Fruit fly (Drosophila melanogaster) whole organism, embryonic: ENCODE measurements around the gene Zwilch.
A peak's percentile ranks its signal among the peaks of the same experiment; 100 is the strongest.

Experiments used
- ATbp ChIP-seq: fragments of 200-800 bp; sonication (Bioruptor generic); optimal IDR thresholded peaks from 2 replicates; lab custom pipeline; 2017; ENCODE audit warnings: missing biosample characterization, mild to moderate bottlenecking, missing genetic modification characterization, missing genetic modification reagents
- B-H1 ChIP-seq: fragments of 200-800 bp; sonication (Bioruptor generic); IDR thresholded peaks from 3 replicates; pipeline ENCODE4 v1.3.6; 2022; ENCODE audit warnings: missing biosample characterization, missing genetic modification characterization
- Bdp1 ChIP-seq: fragments of 200-800 bp; sonication (Bioruptor generic); optimal IDR thresholded peaks from 3 replicates; lab custom pipeline; 2016; ENCODE audit warnings: missing biosample characterization, missing genetic modification characterization
- CG12391 ChIP-seq: fragments of 200-800 bp; sonication (Bioruptor generic); optimal IDR thresholded peaks from 3 replicates; lab custom pipeline; 2018; ENCODE audit warnings: missing biosample characterization, mild to moderate bottlenecking, missing genetic modification characterization, moderate library complexity
- CG13123 ChIP-seq: fragments of 200-800 bp; sonication (Bioruptor generic); optimal IDR thresholded peaks from 2 replicates; lab custom pipeline; 2016; ENCODE audit warnings: missing biosample characterization, missing genetic modification characterization
- CG13624 ChIP-seq: fragments of 200-800 bp; sonication (Bioruptor generic); optimal IDR thresholded peaks from 2 replicates; lab custom pipeline; 2016; ENCODE audit warnings: missing biosample characterization, missing genetic modification characterization
- CG15073 ChIP-seq: fragments of 200-800 bp; sonication (Bioruptor generic); optimal IDR thresholded peaks from 2 replicates; lab custom pipeline; 2016; ENCODE audit warnings: missing biosample characterization, missing genetic modification characterization
- CG1603 ChIP-seq: fragments of 200-800 bp; sonication (Bioruptor generic); optimal IDR thresholded peaks from 2 replicates; lab custom pipeline; 2019; ENCODE audit warnings: missing biosample characterization, mild to moderate bottlenecking, missing genetic modification characterization, moderate library complexity
- CG17186 ChIP-seq: fragments of 200-800 bp; sonication (Bioruptor generic); optimal IDR thresholded peaks from 3 replicates; lab custom pipeline; 2017; ENCODE audit warnings: missing biosample characterization, missing genetic modification reagents, missing genetic modification characterization
- CG17385 ChIP-seq: fragments of 200-800 bp; sonication (Bioruptor generic); optimal IDR thresholded peaks from 3 replicates; lab custom pipeline; 2018; ENCODE audit warnings: missing biosample characterization, mild to moderate bottlenecking, missing genetic modification characterization
- CG17612 ChIP-seq: fragments of 200-800 bp; sonication (Bioruptor generic); IDR thresholded peaks from 2 replicates; pipeline ENCODE4 v1.3.6; 2022; ENCODE audit warnings: missing biosample characterization, missing genetic modification characterization
- CG18262 ChIP-seq: fragments of 200-800 bp; optimal IDR thresholded peaks from 3 replicates; lab custom pipeline; 2019; ENCODE audit warnings: missing biosample characterization, mild to moderate bottlenecking, missing genetic modification characterization, moderate library complexity
- CG30403 ChIP-seq: fragments of 200-800 bp; sonication (Bioruptor generic); optimal IDR thresholded peaks from 3 replicates; lab custom pipeline; 2016; ENCODE audit warnings: missing biosample characterization, missing genetic modification characterization
- CG3838 ChIP-seq: fragments of 200-800 bp; sonication (Bioruptor generic); optimal IDR thresholded peaks from 3 replicates; lab custom pipeline; 2016; ENCODE audit warnings: missing biosample characterization, missing genetic modification characterization
- CG42726 ChIP-seq: fragments of 200-800 bp; sonication (Bioruptor generic); IDR thresholded peaks from 2 replicates; pipeline ENCODE4 v1.3.6; 2022; ENCODE audit warnings: missing biosample characterization, missing genetic modification characterization; ENCODE audit not compliant: partially characterized antibody
- CG7372 ChIP-seq: fragments of 200-800 bp; sonication (Bioruptor generic); IDR thresholded peaks from 2 replicates; pipeline ENCODE4 v1.3.6; 2022; ENCODE audit warnings: missing biosample characterization, missing genetic modification characterization
- D19B ChIP-seq: fragments of 200-800 bp; sonication (Bioruptor generic); optimal IDR thresholded peaks from 2 replicates; lab custom pipeline; 2017; ENCODE audit warnings: missing biosample characterization, mild to moderate bottlenecking, missing genetic modification characterization
- Deaf1 ChIP-seq: fragments of 200-800 bp; optimal IDR thresholded peaks from 3 replicates; lab custom pipeline; 2019; ENCODE audit warnings: missing biosample characterization, mild to moderate bottlenecking, missing genetic modification characterization, moderate library complexity
- Dek ChIP-seq: fragments of 200-800 bp; sonication (Bioruptor generic); optimal IDR thresholded peaks from 3 replicates; lab custom pipeline; 2019; ENCODE audit warnings: missing biosample characterization, mild to moderate bottlenecking, missing genetic modification characterization, moderate library complexity
- Dfd ChIP-seq, 2 experiments: fragments of >200 bp; optimal IDR thresholded peaks; 2 replicates each; lab custom pipeline; 2017; ENCODE audit warnings: missing biosample characterization in 2 of 2, missing genetic modification characterization in 2 of 2
- Dip2 ChIP-seq: fragments of 200-800 bp; sonication (Bioruptor generic); IDR thresholded peaks from 2 replicates; pipeline ENCODE4 v1.3.6; 2022; ENCODE audit warnings: missing biosample characterization, missing genetic modification characterization
- Doc3 ChIP-seq: fragments of 200-800 bp; sonication (Bioruptor generic); IDR thresholded peaks from 3 replicates; pipeline ENCODE4 v1.3.6; 2022; ENCODE audit warnings: missing biosample characterization, missing genetic modification characterization; ENCODE audit not compliant: partially characterized antibody
- Elba2 ChIP-seq: fragments of 200-800 bp; sonication (Bioruptor generic); optimal IDR thresholded peaks from 3 replicates; lab custom pipeline; 2016; ENCODE audit warnings: missing biosample characterization, missing genetic modification characterization
- HLH3B ChIP-seq: fragments of 200-800 bp; sonication (Bioruptor generic); IDR thresholded peaks from 2 replicates; pipeline ENCODE4 v1.3.6; 2022; ENCODE audit warnings: missing biosample characterization, missing genetic modification characterization
- MTF-1 ChIP-seq: fragments of 200-800 bp; sonication (Bioruptor generic); optimal IDR thresholded peaks from 2 replicates; lab custom pipeline; 2018; ENCODE audit warnings: missing biosample characterization, mild to moderate bottlenecking, missing genetic modification characterization, borderline replicate concordance
- Med ChIP-seq: fragments of 200-800 bp; sonication (Bioruptor generic); peaks from one replicate; lab custom pipeline; 2016; ENCODE audit warnings: missing biosample characterization, missing genetic modification characterization, mild to moderate bottlenecking, inconsistent platforms, moderate library complexity
- Pdp1 ChIP-seq, 2 experiments: fragments of 200-800 bp; sonication (Bioruptor generic); optimal IDR thresholded peaks; 3 replicates each; lab custom pipeline; 2016; ENCODE audit warnings: missing biosample characterization in 2 of 2, missing genetic modification characterization in 2 of 2, mild to moderate bottlenecking in 1 of 2, moderate library complexity in 1 of 2
- Sin3A ChIP-seq: fragments of >200 bp; optimal IDR thresholded peaks from 2 replicates; lab custom pipeline; 2018
- Six4 ChIP-seq: fragments of 200-800 bp; sonication (Bioruptor generic); optimal IDR thresholded peaks from 2 replicates; lab custom pipeline; 2016; ENCODE audit warnings: missing biosample characterization, missing genetic modification characterization
- Taf1 ChIP-seq: fragments of 200-800 bp; sonication (Bioruptor generic); IDR thresholded peaks from 2 replicates; pipeline ENCODE4 v1.3.6; 2022; ENCODE audit warnings: missing biosample characterization, missing genetic modification characterization
- Tbp ChIP-seq: fragments of >200 bp; optimal IDR thresholded peaks from 2 replicates; lab custom pipeline; 2018; ENCODE audit warnings: missing biosample characterization, missing genetic modification characterization
- Usf ChIP-seq: fragments of 200-800 bp; sonication (Bioruptor generic); optimal IDR thresholded peaks from 2 replicates; lab custom pipeline; 2017; ENCODE audit warnings: missing genotype, missing biosample characterization, missing genetic modification characterization
- ap ChIP-seq: fragments of 200-800 bp; sonication (Bioruptor generic); IDR thresholded peaks from 2 replicates; pipeline ENCODE4 v1.3.6; 2022; ENCODE audit warnings: missing biosample characterization, missing genetic modification characterization
- br ChIP-seq: fragments of >200 bp; optimal IDR thresholded peaks from 2 replicates; lab custom pipeline; 2017
- chn ChIP-seq: fragments of 200-800 bp; sonication (Bioruptor generic); optimal IDR thresholded peaks from 2 replicates; lab custom pipeline; 2016; ENCODE audit warnings: missing biosample characterization, missing genetic modification characterization
- emc ChIP-seq: fragments of 200-800 bp; sonication (Bioruptor generic); optimal IDR thresholded peaks from 2 replicates; lab custom pipeline; 2016; ENCODE audit warnings: missing biosample characterization, missing genetic modification characterization
- gsb-n ChIP-seq: fragments of 200-800 bp; sonication (Bioruptor generic); optimal IDR thresholded peaks from 3 replicates; lab custom pipeline; 2018; ENCODE audit warnings: missing biosample characterization, mild to moderate bottlenecking, missing genetic modification characterization
- jumu ChIP-seq: fragments of 200-800 bp; sonication (Bioruptor generic); optimal IDR thresholded peaks from 3 replicates; lab custom pipeline; 2016; ENCODE audit warnings: missing biosample characterization, missing genetic modification characterization
- kay ChIP-seq: fragments of 200-800 bp; sonication (Bioruptor generic); optimal IDR thresholded peaks from 2 replicates; lab custom pipeline; 2016; ENCODE audit warnings: missing biosample characterization, missing genetic modification characterization
- knrl ChIP-seq: fragments of 200-800 bp; sonication (Bioruptor generic); IDR thresholded peaks from 3 replicates; pipeline ENCODE4 v1.3.6; 2022; ENCODE audit warnings: missing biosample characterization, missing genetic modification characterization; ENCODE audit not compliant: partially characterized antibody
- ranshi ChIP-seq: fragments of 200-800 bp; sonication (Bioruptor generic); IDR thresholded peaks from 2 replicates; pipeline ENCODE4 v1.3.6; 2022; ENCODE audit warnings: missing biosample characterization, missing genetic modification characterization
- ro ChIP-seq: fragments of 200-800 bp; sonication (Bioruptor generic); IDR thresholded peaks from 2 replicates; pipeline ENCODE4 v1.3.6; 2022; ENCODE audit warnings: missing biosample characterization, missing genetic modification characterization
- seq ChIP-seq: fragments of 200-800 bp; sonication (Bioruptor generic); IDR thresholded peaks from 2 replicates; pipeline ENCODE4 v1.3.6; 2022; ENCODE audit warnings: missing biosample characterization, missing genetic modification characterization
- sisA ChIP-seq: fragments of 200-800 bp; sonication (Bioruptor generic); IDR thresholded peaks from 2 replicates; pipeline ENCODE4 v1.3.6; 2022; ENCODE audit warnings: missing biosample characterization, missing genetic modification characterization
- sr ChIP-seq: fragments of 200-800 bp; sonication (Bioruptor generic); IDR thresholded peaks from 3 replicates; pipeline ENCODE4 v1.3.6; 2022; ENCODE audit warnings: missing biosample characterization, missing genetic modification characterization
- stwl ChIP-seq: fragments of 200-800 bp; sonication (Bioruptor generic); optimal IDR thresholded peaks from 3 replicates; lab custom pipeline; 2018; ENCODE audit warnings: missing biosample characterization, mild to moderate bottlenecking, missing genetic modification characterization, moderate library complexity
- toy ChIP-seq: fragments of 200-800 bp; sonication (Bioruptor generic); IDR thresholded peaks from 2 replicates; pipeline ENCODE4 v1.3.6; 2022; ENCODE audit warnings: missing biosample characterization, missing genetic modification characterization
- trem ChIP-seq: fragments of 200-800 bp; optimal IDR thresholded peaks from 3 replicates; lab custom pipeline; 2019; ENCODE audit warnings: missing biosample characterization, mild to moderate bottlenecking, missing genetic modification characterization, moderate library complexity
- unc-4 ChIP-seq: fragments of 200-800 bp; sonication (Bioruptor generic); IDR thresholded peaks from 2 replicates; pipeline ENCODE4 v1.3.6; 2022; ENCODE audit warnings: missing biosample characterization, missing genetic modification characterization; ENCODE audit not compliant: partially characterized antibody
- wdn ChIP-seq: fragments of 200-800 bp; sonication (Bioruptor generic); IDR thresholded peaks from 2 replicates; pipeline ENCODE4 v1.3.6; 2022; ENCODE audit warnings: missing biosample characterization, missing genetic modification characterization

Zwilch gene

DNA sequence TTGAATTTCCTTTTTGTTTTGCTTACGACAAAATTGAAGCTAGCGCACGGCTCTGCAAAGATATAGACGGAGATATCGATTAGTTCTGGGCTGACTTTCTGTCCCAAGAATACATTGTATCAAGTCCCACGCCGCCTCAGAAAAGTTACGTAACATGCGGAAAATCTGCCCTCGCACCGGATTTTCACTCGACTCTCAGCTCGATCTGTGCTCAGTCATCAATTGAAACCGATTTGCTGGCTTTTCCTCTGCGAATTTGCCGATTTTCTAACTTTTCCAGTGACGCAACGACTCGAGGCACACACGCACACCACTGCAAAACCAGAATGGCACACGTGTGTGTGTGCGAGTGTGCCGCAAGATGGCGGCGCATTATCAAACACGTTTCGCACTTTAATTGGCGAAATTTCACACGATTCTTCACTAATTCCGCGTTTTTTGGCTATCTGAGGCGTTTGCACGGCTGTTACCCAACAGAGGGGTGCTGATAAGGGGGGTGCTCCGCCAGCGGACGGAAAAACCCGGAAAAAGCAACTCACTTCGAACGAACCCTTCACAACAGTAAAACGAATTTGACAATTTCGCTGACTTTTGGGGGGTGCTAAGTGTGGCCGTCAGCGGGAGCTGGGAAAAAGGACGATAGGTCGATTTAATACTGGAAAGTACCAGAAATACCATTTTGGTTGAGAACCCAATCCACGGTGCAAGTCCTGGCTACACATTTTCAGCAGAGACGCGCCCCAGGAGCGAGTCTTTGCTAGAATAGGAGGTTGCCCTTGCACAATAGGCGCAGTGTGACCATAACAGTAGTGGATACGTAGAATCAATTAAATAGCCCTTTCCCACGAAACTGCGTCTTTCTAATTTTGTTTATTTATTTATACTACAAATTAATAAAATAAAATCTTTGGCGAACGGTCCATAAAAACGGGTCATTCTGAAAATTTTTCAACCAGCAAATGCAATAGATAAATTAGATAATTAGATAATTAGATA lies 6.1 kb upstream of the Zwilch start, which contains the start of gene ATPsynC (continued):
- TF ChIP-seq CG30403 (GFP tag; lab: Kevin White, UChicago) (no peak), CG17385 (GFP tag; lab: Kevin White, UChicago) (peak; percentile 49), Deaf1 (tag; lab: Kevin White, UChicago) (peak; percentile 38), chn (GFP tag; lab: Kevin White, UChicago) (peak; percentile 68), CG1603 (tag; lab: Kevin White, UChicago) (peak; percentile 95), ap (GFP tag; lab: Robert Waterston, UW) (no peak), Sin3A (lab: Kevin White, UChicago) (peak; percentile 79), Bdp1 (GFP tag; lab: Kevin White, UChicago) (peak; percentile 24), stwl (tag; lab: Kevin White, UChicago) (peak; percentile 56), ranshi (GFP tag; lab: Robert Waterston, UW) (no peak), seq (no peak), kay (GFP tag; lab: Kevin White, UChicago) (no peak), sisA (GFP tag; lab: Robert Waterston, UW) (no peak), Med (GFP tag; lab: Kevin White, UChicago) (peak; percentile 96), CG3838 (GFP tag; lab: Kevin White, UChicago) (no peak), CG12391 (tag; lab: Kevin White, UChicago) (peak; percentile 57), emc (peak; percentile 17), Dip2 (no peak), Dek (tag; lab: Kevin White, UChicago) (peak; percentile 61), Six4 (no peak), jumu (GFP tag; lab: Kevin White, UChicago) (peak; percentile 36), knrl (GFP tag; lab: Robert Waterston, UW) (no peak), Elba2 (GFP tag; lab: Kevin White, UChicago) (peak; percentile 79), ro (GFP tag; lab: Robert Waterston, UW) (no peak), MTF-1 (GFP tag; lab: Kevin White, UChicago) (peak; percentile 7), sr (GFP tag; lab: Robert Waterston, UW) (no peak), CG42726 (GFP tag; lab: Robert Waterston, UW) (no peak), unc-4 (GFP tag; lab: Robert Waterston, UW) (no peak), wdn (no peak), toy (GFP tag; lab: Robert Waterston, UW) (no peak), CG13624 (GFP tag; lab: Kevin White, UChicago) (peak; percentile 45), Tbp (GFP tag; lab: Kevin White, UChicago) (no peak), CG18262 (tag; lab: Kevin White, UChicago) (no peak), B-H1 (GFP tag; lab: Robert Waterston, UW) (no peak), HLH3B (GFP tag; lab: Robert Waterston, UW) (no peak), Dfd (GFP tag; optimal IDR thresholded peaks at IDR 0.05; lab: Kevin White, UChicago) (peak in 1 of 2 experiments; percentile 67), CG17612 (GFP tag; lab: Robert Waterston, UW) (no peak), CG17186 (GFP tag; lab: Kevin White, UChicago) (peak; percentile 88), gsb-n (tag; lab: Kevin White, UChicago) (peak; percentile 9), CG7372 (GFP tag; lab: Robert Waterston, UW) (no peak), br (lab: Kevin White, UChicago) (no peak), CG15073 (no peak), Pdp1 (GFP tag; optimal IDR thresholded peaks at IDR 0.05; lab: Kevin White, UChicago) (peak in 1 of 2 experiments; percentile 98), Usf (GFP tag; lab: Kevin White, UChicago) (no peak), ATbp (no peak), trem (tag; lab: Kevin White, UChicago) (peak; percentile 81), CG13123 (GFP tag; lab: Kevin White, UChicago) (peak; percentile 17), D19B (GFP tag; lab: Kevin White, UChicago) (no peak), Taf1 (no peak), Doc3 (GFP tag; lab: Robert Waterston, UW) (no peak)
